Worm (Caenorhabditis elegans): ENCODE data around the gene C52G5.3.

C52G5.3 gene

ce11 chrX:12869412-12869811 lies 23.5 kb upstream of the C52G5.3 start:
- no peak for TF ChIP-seq npax-4 (tag; optimal IDR thresholded peaks at IDR 0.05)
- TF ChIP-seq pax-1 (tag; optimal IDR thresholded peaks at IDR 0.05): no peak
- TF ChIP-seq rnt-1 (tag; optimal IDR thresholded peaks at IDR 0.05): no peak

ce11 chrX:12863796-12864195 lies 17.9 kb upstream of the C52G5.3 start, which contains the start of gene T14G8.4:
T14G8.4 (minus strand) TSS chrX:12863896.
- TF ChIP-seq ceh-2 (tag; optimal IDR thresholded peaks at IDR 0.05) (no peak), T23F11.4 (GFP tag; optimal IDR thresholded peaks at IDR 0.05) (no peak), pha-2 (tag; optimal IDR thresholded peaks at IDR 0.05) (no peak), ama-1 (optimal IDR thresholded peaks at IDR 0.05) (no peak), C38D4.7 (GFP tag; optimal IDR thresholded peaks at IDR 0.05) (no peak), rnt-1 (tag; optimal IDR thresholded peaks at IDR 0.05) (no peak), unc-86 (tag; optimal IDR thresholded peaks at IDR 0.05) (no peak), tbx-7 (tag; optimal IDR thresholded peaks at IDR 0.05) (no peak), madf-2 (tag; optimal IDR thresholded peaks at IDR 0.05) (no peak), lim-6 (tag; optimal IDR thresholded peaks at IDR 0.05) (no peak), ceh-31 (tag; optimal IDR thresholded peaks at IDR 0.05) (no peak), npax-4 (tag; optimal IDR thresholded peaks at IDR 0.05) (no peak), pag-3 (tag; optimal IDR thresholded peaks at IDR 0.05; ENCODE audit: borderline replicate concordance) (no peak), sdc-2 (tag; optimal IDR thresholded peaks at IDR 0.05) (no peak), ceh-18 (tag; optimal IDR thresholded peaks at IDR 0.05) (no peak), ceh-6 (GFP tag; optimal IDR thresholded peaks at IDR 0.05) (no peak)

ce11 chrX:12863262-12863661 lies 17.3 kb upstream of the C52G5.3 start:
- TF ChIP-seq dve-1 (tag; optimal IDR thresholded peaks at IDR 0.05) (no peak), F13H6.1 (tag; optimal IDR thresholded peaks at IDR 0.05) (no peak), syd-9 (tag; optimal IDR thresholded peaks at IDR 0.05) (no peak), ceh-24 (tag; optimal IDR thresholded peaks at IDR 0.05) (no peak), T23F11.4 (GFP tag; optimal IDR thresholded peaks at IDR 0.05) (no peak), dmd-4 (tag; optimal IDR thresholded peaks at IDR 0.05; ENCODE audit: borderline replicate concordance) (no peak), unc-42 (tag; optimal IDR thresholded peaks at IDR 0.05) (no peak), unc-3 (GFP tag; conservative IDR thresholded peaks at IDR 0.05) (no peak), unc-3 (tag; optimal IDR thresholded peaks at IDR 0.05) (no peak), ceh-22 (tag; optimal IDR thresholded peaks at IDR 0.05) (no peak), unc-55 (GFP tag; optimal IDR thresholded peaks at IDR 0.05) (no peak), ceh-45 (GFP tag; IDR thresholded peaks at IDR 0.05) (no peak), ceh-6 (GFP tag; optimal IDR thresholded peaks at IDR 0.05) (no peak), pat-9 (tag; optimal IDR thresholded peaks at IDR 0.05) (no peak), ceh-14 (tag; optimal IDR thresholded peaks at IDR 0.05) (no peak)

ce11 chrX:12862509-12862908 lies 16.6 kb upstream of the C52G5.3 start, which contains the start of gene T14G8.6:
T14G8.6 (minus strand) TSS chrX:12862846.
- TF ChIP-seq ceh-45 (GFP tag; IDR thresholded peaks at IDR 0.05) (no peak), ceh-18 (tag; optimal IDR thresholded peaks at IDR 0.05) (no peak), ttx-3 (tag; optimal IDR thresholded peaks at IDR 0.05) (no peak), K02D7.2 (tag; optimal IDR thresholded peaks at IDR 0.05) (no peak), mec-3 (tag; optimal IDR thresholded peaks at IDR 0.05; ENCODE audit: borderline replicate concordance) (no peak), eyg-1 (tag; optimal IDR thresholded peaks at IDR 0.05) (no peak), ets-4 (tag; optimal IDR thresholded peaks at IDR 0.05) (no peak), pha-2 (tag; optimal IDR thresholded peaks at IDR 0.05) (no peak), F13H6.1 (tag; optimal IDR thresholded peaks at IDR 0.05) (no peak), ref-2 (tag; optimal IDR thresholded peaks at IDR 0.05) (no peak), unc-86 (tag; optimal IDR thresholded peaks at IDR 0.05) (no peak)

Measured in whole organism, late embryonic.